Fruit fly (Drosophila melanogaster) whole organism, embryonic: Measurements from ENCODE around the gene Nelf-E.

Experiments used
- CG10321 ChIP-seq: fragments of 200-800 bp; sonication (Bioruptor generic); IDR thresholded peaks from 2 replicates; pipeline ENCODE4 v1.3.6; 2022; ENCODE audit warnings: missing biosample characterization, missing genetic modification characterization
- CG10565 ChIP-seq: fragments of 200-800 bp; sonication (Bioruptor generic); optimal IDR thresholded peaks from 3 replicates; lab custom pipeline; 2016; ENCODE audit warnings: missing biosample characterization, mild to moderate bottlenecking, missing genetic modification characterization
- CG11456 ChIP-seq: fragments of 200-800 bp; sonication (Bioruptor generic); IDR thresholded peaks from 3 replicates; pipeline ENCODE4 v1.3.6; 2022; ENCODE audit warnings: missing biosample characterization, missing genetic modification characterization
- CG1233 ChIP-seq: fragments of 200-800 bp; sonication (Bioruptor generic); optimal IDR thresholded peaks from 4 replicates; lab custom pipeline; 2018; ENCODE audit warnings: missing biosample characterization, mild to moderate bottlenecking, missing genetic modification characterization
- CG12659 ChIP-seq: fragments of 200-800 bp; sonication (Bioruptor generic); optimal IDR thresholded peaks from 3 replicates; lab custom pipeline; 2017; ENCODE audit warnings: mild to moderate bottlenecking, missing biosample characterization, missing genetic modification reagents, missing genetic modification characterization
- CG15011 ChIP-seq: fragments of 200-800 bp; sonication (Bioruptor generic); optimal IDR thresholded peaks from 3 replicates; lab custom pipeline; 2018; ENCODE audit warnings: missing biosample characterization, mild to moderate bottlenecking, missing genetic modification characterization
- CG18619 ChIP-seq: fragments of 200-800 bp; sonication (Bioruptor generic); optimal IDR thresholded peaks from 3 replicates; lab custom pipeline; 2017; ENCODE audit warnings: missing biosample characterization, mild to moderate bottlenecking, missing genetic modification characterization
- CG18764 ChIP-seq: fragments of 200-800 bp; sonication (Bioruptor generic); optimal IDR thresholded peaks from 3 replicates; lab custom pipeline; 2016; ENCODE audit warnings: missing biosample characterization, missing genetic modification characterization
- CG2875 ChIP-seq: fragments of 200-800 bp; sonication (Bioruptor generic); optimal IDR thresholded peaks from 2 replicates; lab custom pipeline; 2017; ENCODE audit warnings: missing biosample characterization, mild to moderate bottlenecking, missing genetic modification characterization, missing genetic modification reagents
- CG3281 ChIP-seq: fragments of 200-800 bp; sonication (Bioruptor generic); optimal IDR thresholded peaks from 3 replicates; lab custom pipeline; 2017; ENCODE audit warnings: missing biosample characterization, mild to moderate bottlenecking, missing genetic modification characterization
- CG3407 ChIP-seq: fragments of 200-800 bp; sonication (Bioruptor generic); optimal IDR thresholded peaks from 2 replicates; lab custom pipeline; 2018; ENCODE audit warnings: missing biosample characterization, mild to moderate bottlenecking, missing genetic modification characterization
- CG34376 ChIP-seq: fragments of 200-800 bp; sonication (Bioruptor generic); optimal IDR thresholded peaks from 2 replicates; lab custom pipeline; 2018; ENCODE audit warnings: missing biosample characterization, mild to moderate bottlenecking, missing genetic modification characterization
- CG3726 ChIP-seq: fragments of 200-800 bp; sonication (Bioruptor generic); IDR thresholded peaks from 3 replicates; pipeline ENCODE4, ENCODE4 v1.3.6; 2022; ENCODE audit warnings: missing biosample characterization, missing genetic modification characterization
- CG4424 ChIP-seq: fragments of 200-800 bp; sonication (Bioruptor generic); optimal IDR thresholded peaks from 3 replicates; lab custom pipeline; 2016; ENCODE audit warnings: missing biosample characterization, missing genetic modification characterization
- CG4820 ChIP-seq: fragments of 200-800 bp; sonication (Bioruptor generic); optimal IDR thresholded peaks from 3 replicates; lab custom pipeline; 2016; ENCODE audit warnings: missing biosample characterization, missing genetic modification characterization
- CG5245 ChIP-seq: fragments of 200-800 bp; sonication (Bioruptor generic); optimal IDR thresholded peaks from 3 replicates; lab custom pipeline; 2016; ENCODE audit warnings: missing biosample characterization, missing genetic modification characterization
- CG6272 ChIP-seq: fragments of 200-800 bp; sonication (Bioruptor generic); IDR thresholded peaks from 2 replicates; pipeline ENCODE4 v1.3.6; 2022; ENCODE audit warnings: missing biosample characterization, missing genetic modification characterization
- CG6654 ChIP-seq: fragments of 200-800 bp; sonication (Bioruptor generic); optimal IDR thresholded peaks from 2 replicates; lab custom pipeline; 2017; ENCODE audit warnings: missing biosample characterization, mild to moderate bottlenecking, missing genetic modification characterization
- CG6689 ChIP-seq: fragments of 200-800 bp; sonication (Bioruptor generic); IDR thresholded peaks from 2 replicates; pipeline ENCODE4 v1.3.6; 2022; ENCODE audit warnings: missing biosample characterization, missing genetic modification characterization
- CG7987 ChIP-seq: fragments of 200-800 bp; sonication (Bioruptor generic); optimal IDR thresholded peaks from 2 replicates; lab custom pipeline; 2018; ENCODE audit warnings: missing biosample characterization, mild to moderate bottlenecking, missing genetic modification characterization, moderate library complexity
- CG8765 ChIP-seq: fragments of 200-800 bp; sonication (Bioruptor generic); IDR thresholded peaks from 2 replicates; pipeline ENCODE4 v1.3.6; 2022; ENCODE audit warnings: missing biosample characterization, missing genetic modification characterization
- CG9932 ChIP-seq: fragments of 200-800 bp; sonication (Bioruptor generic); IDR thresholded peaks from 2 replicates; pipeline ENCODE4 v1.3.6; 2022; ENCODE audit warnings: missing biosample characterization, missing genetic modification characterization
- CoRest ChIP-seq: fragments of 200-800 bp; sonication (Bioruptor generic); optimal IDR thresholded peaks from 3 replicates; lab custom pipeline; 2018; ENCODE audit warnings: missing biosample characterization, mild to moderate bottlenecking, missing genetic modification characterization, moderate library complexity
- Dp ChIP-seq: fragments of 200-800 bp; sonication (Bioruptor generic); optimal IDR thresholded peaks from 2 replicates; lab custom pipeline; 2018; ENCODE audit warnings: missing biosample characterization, mild to moderate bottlenecking, missing genetic modification characterization, moderate library complexity
- H15 ChIP-seq: fragments of 200-800 bp; sonication (Bioruptor generic); IDR thresholded peaks from 3 replicates; pipeline ENCODE4 v1.3.6; 2022; ENCODE audit warnings: missing biosample characterization, missing genetic modification characterization
- HLH4C ChIP-seq: fragments of 200-800 bp; sonication (Bioruptor generic); IDR thresholded peaks from 3 replicates; pipeline ENCODE4 v1.3.6; 2022; ENCODE audit warnings: missing biosample characterization, missing genetic modification characterization; ENCODE audit not compliant: partially characterized antibody
- HLHmδ ChIP-seq: fragments of 200-800 bp; sonication (Bioruptor generic); optimal IDR thresholded peaks from 2 replicates; lab custom pipeline; 2018; ENCODE audit warnings: missing biosample characterization, mild to moderate bottlenecking, missing genetic modification characterization, moderate library complexity
- Hr39 ChIP-seq: fragments of >200 bp; optimal IDR thresholded peaks from 2 replicates; lab custom pipeline; 2017
- Lpt ChIP-seq: fragments of >200 bp; optimal IDR thresholded peaks from 2 replicates; lab custom pipeline; 2018; ENCODE audit warnings: missing biosample characterization, missing genetic modification characterization
- NC2α ChIP-seq: fragments of 200-800 bp; sonication (Bioruptor generic); optimal IDR thresholded peaks from 2 replicates; lab custom pipeline; 2016; ENCODE audit warnings: missing biosample characterization, missing genetic modification characterization
- Neu2 ChIP-seq: fragments of 200-800 bp; sonication (Bioruptor generic); optimal IDR thresholded peaks from 3 replicates; lab custom pipeline; 2016; ENCODE audit warnings: missing biosample characterization, missing genetic modification characterization, borderline replicate concordance
- Oli ChIP-seq: fragments of 200-800 bp; sonication (Bioruptor generic); optimal IDR thresholded peaks from 2 replicates; lab custom pipeline; 2018; ENCODE audit warnings: missing biosample characterization, mild to moderate bottlenecking, missing genetic modification characterization, moderate library complexity
- Opbp ChIP-seq: fragments of 200-800 bp; sonication (Bioruptor generic); IDR thresholded peaks from 3 replicates; pipeline ENCODE4 v1.3.6; 2022; ENCODE audit warnings: missing biosample characterization, missing genetic modification characterization; ENCODE audit not compliant: partially characterized antibody
- Scr ChIP-seq: fragments of 200-800 bp; sonication (Bioruptor generic); IDR thresholded peaks from 2 replicates; pipeline ENCODE4 v1.3.6; 2022; ENCODE audit warnings: missing biosample characterization, missing genetic modification characterization; ENCODE audit not compliant: partially characterized antibody
- TFAM ChIP-seq: fragments of 200-800 bp; sonication (Bioruptor generic); optimal IDR thresholded peaks from 2 replicates; lab custom pipeline; 2017; ENCODE audit warnings: missing biosample characterization, missing genetic modification characterization, inconsistent platforms
- ap ChIP-seq: fragments of 200-800 bp; sonication (Bioruptor generic); IDR thresholded peaks from 2 replicates; pipeline ENCODE4 v1.3.6; 2022; ENCODE audit warnings: missing biosample characterization, missing genetic modification characterization
- caup ChIP-seq: fragments of 200-800 bp; sonication (Bioruptor generic); optimal IDR thresholded peaks from 3 replicates; lab custom pipeline; 2017; ENCODE audit warnings: missing biosample characterization, mild to moderate bottlenecking, missing genetic modification characterization, moderate library complexity; ENCODE audit not compliant: severe bottlenecking
- chn ChIP-seq: fragments of 200-800 bp; sonication (Bioruptor generic); optimal IDR thresholded peaks from 2 replicates; lab custom pipeline; 2016; ENCODE audit warnings: missing biosample characterization, missing genetic modification characterization
- corto ChIP-seq: fragments of 200-800 bp; sonication (Bioruptor generic); optimal IDR thresholded peaks from 2 replicates; lab custom pipeline; 2016; ENCODE audit warnings: missing biosample characterization, mild to moderate bottlenecking, missing genetic modification characterization, moderate library complexity
- eve ChIP-seq, 2 experiments: fragments of >200 bp; optimal IDR thresholded peaks; 2 replicates each; lab custom pipeline; 2017; ENCODE audit warnings: missing biosample characterization in 2 of 2, missing genetic modification characterization in 2 of 2
- gro ChIP-seq: fragments of 200-800 bp; sonication (Bioruptor generic); optimal IDR thresholded peaks from 2 replicates; lab custom pipeline; 2016; ENCODE audit warnings: missing biosample characterization, missing genetic modification characterization
- lab ChIP-seq: fragments of 200-800 bp; sonication (Bioruptor generic); optimal IDR thresholded peaks from 3 replicates; lab custom pipeline; 2017; ENCODE audit warnings: missing biosample characterization, missing genetic modification characterization, mild to moderate bottlenecking, moderate library complexity, missing genetic modification reagents
- luna ChIP-seq: fragments of 200-800 bp; sonication (Bioruptor generic); optimal IDR thresholded peaks from 2 replicates; lab custom pipeline; 2016; ENCODE audit warnings: missing biosample characterization, missing genetic modification characterization
- phol ChIP-seq: fragments of 200-800 bp; sonication (Bioruptor generic); optimal IDR thresholded peaks from 3 replicates; lab custom pipeline; 2018; ENCODE audit warnings: missing biosample characterization, mild to moderate bottlenecking, missing genetic modification characterization, moderate library complexity
- rib ChIP-seq: fragments of 200-800 bp; sonication (Bioruptor generic); IDR thresholded peaks from 2 replicates; pipeline ENCODE4 v1.3.6; 2022; ENCODE audit warnings: missing biosample characterization, missing genetic modification characterization
- schlank ChIP-seq: fragments of 200-800 bp; sonication (Bioruptor generic); optimal IDR thresholded peaks from 2 replicates; lab custom pipeline; 2018; ENCODE audit warnings: missing biosample characterization, mild to moderate bottlenecking, missing genetic modification characterization
- sim ChIP-seq: fragments of 200-800 bp; sonication (Bioruptor generic); IDR thresholded peaks from 2 replicates; pipeline ENCODE4 v1.3.6; 2022; ENCODE audit warnings: missing biosample characterization, missing genetic modification characterization
- sob ChIP-seq: fragments of 200-800 bp; sonication (Bioruptor generic); IDR thresholded peaks from 2 replicates; pipeline ENCODE4 v1.3.6; 2022; ENCODE audit warnings: missing biosample characterization, missing genetic modification characterization
- vnd ChIP-seq: fragments of 200-800 bp; sonication (Bioruptor generic); IDR thresholded peaks from 3 replicates; pipeline ENCODE4 v1.3.6; 2022; ENCODE audit warnings: missing biosample characterization, missing genetic modification characterization; ENCODE audit not compliant: partially characterized antibody

The Nelf-E gene

dm6 chr3L:8600752-8601433 is at the start of gene Nelf-E, which contains the start of gene RpL14 (continued):
- peak; percentile 83 for TF ChIP-seq Oli (tag; lab: Kevin White, UChicago)
- TF ChIP-seq CG3726 (GFP tag; lab: Robert Waterston, UW), result peak; percentile 39; the same call in 1 of the 3 replicates
- peak; percentile 98 for TF ChIP-seq CG34376 (GFP tag; lab: Kevin White, UChicago)
- TF ChIP-seq sim, result peak; percentile 86
- TF ChIP-seq Dp (GFP tag; lab: Kevin White, UChicago), result peak; percentile 64
- peak; percentile 86 for TF ChIP-seq CG6689
- peak; percentile 94 for TF ChIP-seq CG15011 (GFP tag; lab: Kevin White, UChicago)
- no peak for TF ChIP-seq eve (GFP tag; optimal IDR thresholded peaks at IDR 0.05; lab: Kevin White, UChicago)
- peak; percentile 83 for TF ChIP-seq Neu2 (GFP tag; lab: Kevin White, UChicago)
- TF ChIP-seq HLHmδ (GFP tag; lab: Kevin White, UChicago), result peak; percentile 98
- peak; percentile 99 for TF ChIP-seq CG7987 (GFP tag; lab: Kevin White, UChicago)
- TF ChIP-seq sob, result peak; percentile 98
- TF ChIP-seq lab (GFP tag; lab: Kevin White, UChicago), result peak; percentile 99
- TF ChIP-seq Opbp, result peak; percentile 61; the same call in 1 of the 3 replicates
- peak; percentile 79 for TF ChIP-seq CG10321
- no peak for TF ChIP-seq Lpt
- peak; percentile 92 for TF ChIP-seq CG4424
- peak; percentile 99 for TF ChIP-seq CG12659 (GFP tag; lab: Kevin White, UChicago)
- peak; percentile 84 for TF ChIP-seq rib (GFP tag; lab: Robert Waterston, UW)
- peak; percentile 95 for TF ChIP-seq CG9932 (GFP tag; lab: Robert Waterston, UW)
- peak; percentile 97 for TF ChIP-seq CG3281 (GFP tag; lab: Kevin White, UChicago)
- TF ChIP-seq CG4820, result peak; percentile 87
- peak; percentile 85 for TF ChIP-seq CG6272
- TF ChIP-seq CG18619 (GFP tag; lab: Kevin White, UChicago), result peak; percentile 96
- peak; percentile 87 for TF ChIP-seq CoRest (tag; lab: Kevin White, UChicago)
- TF ChIP-seq CG5245, result peak; percentile 83
- TF ChIP-seq HLH4C (GFP tag; lab: Robert Waterston, UW), result peak; percentile 65
- peak; percentile 70 for TF ChIP-seq CG10565 (GFP tag; lab: Kevin White, UChicago)
- TF ChIP-seq CG3407 (GFP tag; lab: Kevin White, UChicago), result peak; percentile 94
- peak; percentile 91 for TF ChIP-seq chn
- TF ChIP-seq H15 (GFP tag; lab: Robert Waterston, UW), result peak; percentile 94
- TF ChIP-seq corto (GFP tag; lab: Kevin White, UChicago), result peak; percentile 8
- TF ChIP-seq TFAM, result peak; percentile 91
- peak; percentile 96 for TF ChIP-seq NC2α (GFP tag; lab: Kevin White, UChicago)
- peak; percentile 97 for TF ChIP-seq CG11456
- TF ChIP-seq luna (GFP tag; lab: Kevin White, UChicago), result peak; percentile 96
- peak; percentile 35; the same call in 1 of the 3 replicates for TF ChIP-seq vnd
- peak; percentile 95 for TF ChIP-seq schlank (tag; lab: Kevin White, UChicago)
- TF ChIP-seq Scr (GFP tag; lab: Robert Waterston, UW), result peak; percentile 53
- TF ChIP-seq CG6654, result peak; percentile 79
- peak; percentile 76 for TF ChIP-seq CG8765
- peak; percentile 97 for TF ChIP-seq gro (GFP tag; lab: Kevin White, UChicago)
- peak; percentile 100 for TF ChIP-seq phol
- TF ChIP-seq caup (GFP tag; lab: Kevin White, UChicago), result peak; percentile 99
- peak; percentile 94 for TF ChIP-seq CG18764 (GFP tag; lab: Kevin White, UChicago)
- TF ChIP-seq CG2875 (GFP tag; lab: Kevin White, UChicago), result peak; percentile 93
- TF ChIP-seq CG1233, result peak; percentile 97
- TF ChIP-seq ap (GFP tag; lab: Robert Waterston, UW), result peak; percentile 89
- no peak for TF ChIP-seq Hr39 (lab: Kevin White, UChicago)
